Worm (Caenorhabditis elegans): ENCODE data around the gene C05G5.7.
A peak's percentile ranks its signal among the peaks of the same experiment; 100 is the strongest.

C05G5.7 gene

ce11 chrX:14761021-14761420 lies 17.4 kb upstream of the C05G5.7 start, which contains the start of gene C05G5.5:
Gene C05G5.5 (minus strand): TSS chrX:14761121.
- TF ChIP-seq lin-11 (tag; optimal IDR thresholded peaks at IDR 0.05): no peak
- no peak for TF ChIP-seq nhr-10 (tag; optimal IDR thresholded peaks at IDR 0.05)
- no peak for TF ChIP-seq fos-1 (tag; optimal IDR thresholded peaks at IDR 0.05)
- no peak for TF ChIP-seq lin-13 (GFP tag; optimal IDR thresholded peaks at IDR 0.05)
- TF ChIP-seq nhr-21 (tag; optimal IDR thresholded peaks at IDR 0.05): no peak
- no peak for TF ChIP-seq ceh-16 (tag; optimal IDR thresholded peaks at IDR 0.05)
- no peak for TF ChIP-seq ztf-4 (tag; optimal IDR thresholded peaks at IDR 0.05)
- no peak for TF ChIP-seq nhr-23 (tag; optimal IDR thresholded peaks at IDR 0.05)
- TF ChIP-seq nhr-25 (tag; optimal IDR thresholded peaks at IDR 0.05): no peak
- no peak for TF ChIP-seq mab-5 (tag; optimal IDR thresholded peaks at IDR 0.05)
- TF ChIP-seq lsy-2 (tag; optimal IDR thresholded peaks at IDR 0.05): no peak
- TF ChIP-seq elt-1 (tag; optimal IDR thresholded peaks at IDR 0.05): no peak
- no peak for TF ChIP-seq dmd-4 (tag; optimal IDR thresholded peaks at IDR 0.05)
- no peak for TF ChIP-seq nhr-6 (tag; optimal IDR thresholded peaks at IDR 0.05)
- TF ChIP-seq C34F6.9 (tag; optimal IDR thresholded peaks at IDR 0.05): no peak
- TF ChIP-seq aly-2 (tag; optimal IDR thresholded peaks at IDR 0.05): no peak
- no peak for TF ChIP-seq unc-39 (tag; optimal IDR thresholded peaks at IDR 0.05)

ce11 chrX:14760166-14760565 lies 16.6 kb upstream of the C05G5.7 start:
- TF ChIP-seq unc-55 (GFP tag; optimal IDR thresholded peaks at IDR 0.05) (no peak), gmeb-1 (tag; optimal IDR thresholded peaks at IDR 0.05) (no peak), ZK546.5 (tag; optimal IDR thresholded peaks at IDR 0.05) (no peak), nhr-11 (tag; optimal IDR thresholded peaks at IDR 0.05) (no peak), lin-39 (tag; optimal IDR thresholded peaks at IDR 0.05) (no peak), egl-27 (tag; optimal IDR thresholded peaks at IDR 0.05) (no peak), crh-2 (tag; optimal IDR thresholded peaks at IDR 0.05) (no peak)

ce11 chrX:14759549-14759948 lies 16.0 kb upstream of the C05G5.7 start:
- TF ChIP-seq mdl-1 (tag; optimal IDR thresholded peaks at IDR 0.05): no peak
- TF ChIP-seq elt-1 (tag; optimal IDR thresholded peaks at IDR 0.05): no peak
- TF ChIP-seq peb-1 (tag; optimal IDR thresholded peaks at IDR 0.05): no peak
- no peak for TF ChIP-seq nhr-25 (tag; optimal IDR thresholded peaks at IDR 0.05)

- TF ChIP-seq nhr-129 (tag; optimal IDR thresholded peaks at IDR 0.05): no peak
Measured at ce11 chrX:14757641-14758220, 14.2 kb upstream of the C05G5.7 start.

ce11 chrX:14756606-14757005 lies 13.0 kb upstream of the C05G5.7 start:
- no peak for TF ChIP-seq nhr-77 (tag; optimal IDR thresholded peaks at IDR 0.05)
- TF ChIP-seq fos-1 (tag; optimal IDR thresholded peaks at IDR 0.05): no peak
- no peak for TF ChIP-seq peb-1 (tag; optimal IDR thresholded peaks at IDR 0.05)
- TF ChIP-seq elt-1 (tag; optimal IDR thresholded peaks at IDR 0.05): no peak
- TF ChIP-seq mbf-1 (tag; optimal IDR thresholded peaks at IDR 0.05): no peak
- TF ChIP-seq mab-5 (tag; optimal IDR thresholded peaks at IDR 0.05): no peak
- TF ChIP-seq ama-1 (optimal IDR thresholded peaks at IDR 0.05): no peak
- no peak for TF ChIP-seq lsy-2 (tag; optimal IDR thresholded peaks at IDR 0.05)

- TF ChIP-seq unc-55 (GFP tag; optimal IDR thresholded peaks at IDR 0.05) (no peak), sma-3 (GFP tag; optimal IDR thresholded peaks at IDR 0.05) (no peak), ztf-11 (tag; optimal IDR thresholded peaks at IDR 0.05) (no peak), fos-1 (tag; optimal IDR thresholded peaks at IDR 0.05) (peak; percentile 21), ZK546.5 (tag; optimal IDR thresholded peaks at IDR 0.05) (no peak)
Measured at ce11 chrX:14755847-14756246, 12.3 kb upstream of the C05G5.7 start.

- TF ChIP-seq nhr-11 (tag; optimal IDR thresholded peaks at IDR 0.05) (no peak), elt-1 (tag; optimal IDR thresholded peaks at IDR 0.05) (no peak), nhr-10 (tag; optimal IDR thresholded peaks at IDR 0.05) (no peak), aly-2 (tag; optimal IDR thresholded peaks at IDR 0.05) (no peak), alr-1 (tag; optimal IDR thresholded peaks at IDR 0.05) (no peak), nhr-21 (tag; optimal IDR thresholded peaks at IDR 0.05) (peak; percentile 72), nhr-237 (tag; optimal IDR thresholded peaks at IDR 0.05) (no peak), lin-11 (tag; optimal IDR thresholded peaks at IDR 0.05) (peak; percentile 64), unc-62 (GFP tag; optimal IDR thresholded peaks at IDR 0.05) (no peak), snpc-4 (tag; optimal IDR thresholded peaks at IDR 0.05) (peak; percentile 75), sma-3 (GFP tag; optimal IDR thresholded peaks at IDR 0.05) (peak; percentile 71), sem-4 (tag; optimal IDR thresholded peaks at IDR 0.05) (peak; percentile 78), gmeb-1 (tag; optimal IDR thresholded peaks at IDR 0.05) (peak; percentile 43), Y55F3AM.14 (GFP tag; optimal IDR thresholded peaks at IDR 0.05) (peak; percentile 68), peb-1 (tag; optimal IDR thresholded peaks at IDR 0.05) (no peak), ztf-11 (tag; optimal IDR thresholded peaks at IDR 0.05) (no peak), skn-1 (tag; optimal IDR thresholded peaks at IDR 0.05) (no peak), lin-39 (tag; optimal IDR thresholded peaks at IDR 0.05) (no peak), nhr-6 (tag; optimal IDR thresholded peaks at IDR 0.05) (peak; percentile 39), zag-1 (tag; optimal IDR thresholded peaks at IDR 0.05) (peak; percentile 82), elt-3 (tag; optimal IDR thresholded peaks at IDR 0.05) (no peak), nhr-129 (tag; optimal IDR thresholded peaks at IDR 0.05) (peak; percentile 94)
Measured at ce11 chrX:14753514-14754076, 10.0 kb upstream of the C05G5.7 start, which contains the start of gene sucl-1. Gene sucl-1 (plus strand): TSS chrX:14754026.
